Fruit fly (Drosophila melanogaster) ovary, adult (tissue): ENCODE measurements around the gene ath.
A peak's percentile ranks its signal among the peaks of the same experiment; 100 is the strongest.

Experiments used
- CG17801 ChIP-seq: fragments of 200-800 bp; optimal IDR thresholded peaks from 2 replicates; lab custom pipeline; 2019; ENCODE audit warnings: missing biosample characterization, mild to moderate bottlenecking, missing genetic modification characterization, moderate library complexity; ENCODE audit not compliant: partially characterized antibody

ath gene

DNA sequence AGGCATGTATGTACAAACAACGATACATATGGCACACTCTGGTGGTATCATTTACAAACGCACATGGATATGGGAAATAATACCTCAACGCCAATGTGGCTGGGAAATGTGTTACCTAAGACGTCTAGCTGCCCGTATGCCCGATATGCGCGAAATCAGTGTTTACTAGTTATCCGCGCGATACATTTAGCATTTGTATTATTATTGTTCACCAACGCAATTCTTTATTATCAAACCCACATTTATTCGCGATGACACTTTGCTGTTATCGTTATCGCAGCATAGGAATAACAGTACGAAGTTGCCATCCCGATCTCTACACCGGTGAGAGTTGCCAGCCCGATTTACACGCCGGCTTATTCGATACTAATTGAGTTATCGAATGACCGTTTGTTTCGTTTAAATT, 35.8 kb downstream of the ath start, which contains the start of gene chico:
Gene chico (minus strand): TSS at position 294 of the 406 bp plus-strand sequence.
- TF ChIP-seq CG17801, result no peak

DNA sequence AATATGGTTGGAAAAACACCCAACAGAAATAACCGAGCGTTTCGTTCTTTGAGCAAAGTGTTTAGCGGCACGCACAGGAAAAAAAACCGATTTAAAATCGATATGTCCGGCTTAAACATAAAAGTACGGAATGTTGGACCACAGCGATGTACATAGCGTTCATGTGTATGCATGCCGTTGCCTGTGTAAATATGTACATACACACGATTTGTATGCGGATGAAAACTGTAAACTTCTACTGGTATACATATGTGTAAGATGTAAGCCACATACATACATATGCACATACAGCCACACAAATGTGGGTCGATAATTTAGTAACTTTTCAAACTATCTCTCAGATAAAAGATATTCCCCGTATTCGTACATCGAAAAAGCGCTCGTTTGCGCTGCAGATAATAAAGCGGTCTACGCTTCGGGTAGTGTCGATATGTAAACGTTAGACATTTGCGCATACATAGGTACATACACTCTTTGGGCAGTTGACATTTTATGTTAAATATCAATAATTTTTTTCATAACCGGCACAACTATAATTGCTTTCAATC, 38.8 kb downstream of the ath start:
- TF ChIP-seq CG17801, result no peak

DNA sequence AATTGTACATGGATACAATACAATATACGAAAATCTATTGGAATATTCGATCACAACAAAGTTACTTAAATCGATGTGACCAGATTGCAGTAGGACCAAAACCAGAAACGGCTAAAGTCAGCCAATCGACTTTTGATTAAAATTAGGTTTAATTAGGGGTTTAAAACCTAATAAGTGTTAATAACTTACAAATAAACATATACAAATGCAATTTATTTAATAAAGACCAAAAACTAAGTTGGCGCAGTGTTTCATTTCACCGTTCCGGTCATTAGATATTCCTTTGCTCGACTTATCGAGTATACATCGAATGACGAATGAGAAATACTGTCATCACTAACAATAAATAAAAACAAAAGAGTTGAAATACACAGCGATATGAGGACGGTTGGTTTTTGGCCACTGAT, 39.5 kb downstream of the ath start, which contains the start of the genes bsk and CG31717:
Gene bsk (minus strand): TSS at position 61 of the 407 bp plus-strand sequence.
Gene CG31717 (plus strand): TSS at position 297 of the 407 bp plus-strand sequence.
- TF ChIP-seq CG17801, result peak; percentile 51

- TF ChIP-seq CG17801, result no peak
These were observed 40.6 kb downstream of the ath start, which contains the start of gene Ror for dm6 chr2L:10251592-10251991. Ror (plus strand) TSS chr2L:10251843.

DNA sequence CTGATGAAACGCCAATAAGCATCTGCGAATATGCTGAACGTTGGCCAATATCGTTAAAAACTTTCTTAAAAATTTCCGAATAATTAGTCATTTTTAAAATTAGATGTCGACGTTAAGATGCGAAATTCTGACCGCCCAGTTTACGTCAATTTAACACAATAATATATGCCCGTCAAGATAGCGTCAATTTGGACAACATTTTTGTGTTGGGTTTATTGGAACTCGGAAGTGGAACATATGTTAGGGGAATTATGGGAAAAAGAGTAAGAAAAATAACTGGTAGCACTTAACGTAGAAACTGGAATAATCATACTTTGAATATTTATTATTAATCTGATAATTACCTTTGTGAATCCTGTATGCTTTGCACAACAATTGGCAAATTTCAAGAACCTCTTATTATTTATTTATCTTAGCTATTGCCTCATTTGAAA, 44.8 kb downstream of the ath start, which contains the start of gene CG5676:
Gene CG5676 (minus strand): TSS at position 167 of the 434 bp plus-strand sequence.
- TF ChIP-seq CG17801, result peak; percentile 11

dm6 chr2L:10259960-10260749, 49.2 kb downstream of the ath start:
- TF ChIP-seq CG17801, result no peak

DNA sequence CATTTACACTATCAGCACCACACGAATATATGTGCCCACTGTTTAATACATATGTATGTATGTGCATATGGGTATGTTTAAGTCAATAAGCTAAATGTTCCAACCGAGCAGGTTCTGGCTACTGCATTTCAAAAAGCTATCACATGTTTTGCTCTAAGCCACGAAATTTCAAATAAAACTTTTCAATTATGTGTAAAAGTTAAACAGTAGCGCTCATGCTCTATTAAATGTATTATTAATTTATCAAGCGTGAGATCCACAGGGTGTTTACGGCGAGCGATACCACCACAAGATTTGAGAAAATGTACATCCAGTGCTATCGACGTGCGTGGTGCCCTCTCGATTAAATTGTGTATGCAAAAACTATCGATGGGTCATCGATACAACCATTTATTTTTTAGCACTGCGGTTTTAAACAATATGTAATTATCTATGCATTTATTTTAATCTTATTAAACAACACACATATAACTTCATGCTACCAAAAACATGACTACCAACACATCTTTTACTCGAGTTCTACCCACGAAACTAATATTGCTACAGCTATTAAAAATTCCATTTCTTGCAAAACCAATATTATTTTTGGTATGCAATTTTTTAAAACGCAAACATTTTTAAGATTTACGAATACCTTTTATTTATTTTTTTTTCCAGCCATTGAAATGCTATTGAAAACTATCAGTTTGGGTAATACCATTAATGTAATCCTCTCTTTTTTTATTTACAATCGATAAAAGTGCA, 50.0 kb downstream of the ath start, which contains the start of gene Pten:
Gene Pten (minus strand): TSS at position 300 of the 744 bp plus-strand sequence.
- TF ChIP-seq CG17801, result peak; percentile 26

- no peak for TF ChIP-seq CG17801
These were observed 50.8 kb downstream of the ath start for dm6 chr2L:10261774-10262173.
